Worm (Caenorhabditis elegans) whole organism, early embryonic: ENCODE measurements around the gene ZK402.1.
"Not testable (repeated sequence)": the region's sequence is repeated elsewhere in the genome, so short reads cannot be mapped to it uniquely, and the experiment has no call there.

ENCODE experiments used
- B0310.2 ChIP-seq: sonication (generic microtip); optimal IDR thresholded peaks from 2 replicates; lab custom pipeline; 2016; ENCODE audit warnings: mild to moderate bottlenecking, missing genetic modification characterization, missing compliant biosample characterization
- F13C5.2 ChIP-seq: sonication (generic microtip); optimal IDR thresholded peaks from 2 replicates; lab custom pipeline; 2017; ENCODE audit warnings: mild to moderate bottlenecking, missing genetic modification characterization, inconsistent platforms, missing compliant biosample characterization
- aly-1 ChIP-seq: sonication (generic microtip); optimal IDR thresholded peaks from 2 replicates; lab custom pipeline; 2016; ENCODE audit warnings: missing genetic modification characterization, missing compliant biosample characterization
- ama-1 ChIP-seq: fragments of 150-350 bp; optimal IDR thresholded peaks from 2 replicates; lab custom pipeline; 2014
- ceh-13 ChIP-seq: fragments of 200-800 bp; sonication (Bioruptor generic); optimal IDR thresholded peaks from 2 replicates; lab custom pipeline; 2018; ENCODE audit warnings: mild to moderate bottlenecking, missing genetic modification characterization, missing compliant biosample characterization
- ceh-36 ChIP-seq: sonication (generic microtip); optimal IDR thresholded peaks from 2 replicates; lab custom pipeline; 2016; ENCODE audit warnings: missing genetic modification characterization, inconsistent platforms, missing compliant biosample characterization
- ets-7 ChIP-seq: sonication (generic microtip); optimal IDR thresholded peaks from 2 replicates; lab custom pipeline; 2016; ENCODE audit warnings: missing genotype, missing genetic modification characterization, missing compliant biosample characterization
- flt-1 ChIP-seq: fragments of 200-800 bp; sonication (Bioruptor generic); IDR thresholded peaks from 2 replicates; pipeline ENCODE4 v1.3.6; 2022; ENCODE audit warnings: missing genetic modification characterization, missing compliant biosample characterization
- hmbx-1 ChIP-seq: sonication (generic microtip); optimal IDR thresholded peaks from 2 replicates; lab custom pipeline; 2016; ENCODE audit warnings: mild to moderate bottlenecking, missing genetic modification characterization, missing compliant biosample characterization
- hmg-4 ChIP-seq: fragments of 200-800 bp; sonication (Bioruptor generic); optimal IDR thresholded peaks from 2 replicates; lab custom pipeline; 2018; ENCODE audit warnings: mild to moderate bottlenecking, missing genetic modification characterization, missing compliant biosample characterization
- hnd-1 ChIP-seq: sonication (generic microtip); optimal IDR thresholded peaks from 2 replicates; lab custom pipeline; 2016; ENCODE audit warnings: missing genetic modification characterization, missing compliant biosample characterization
- pes-1 ChIP-seq: fragments of 200-800 bp; sonication (Bioruptor generic); IDR thresholded peaks from 2 replicates; pipeline ENCODE4 v1.3.6; 2022; ENCODE audit warnings: missing genetic modification reagents, missing genetic modification characterization, missing compliant biosample characterization
- scrt-1 ChIP-seq: fragments of 200-800 bp; sonication (Bioruptor generic); IDR thresholded peaks from 2 replicates; pipeline ENCODE4 v1.3.6; 2022; ENCODE audit warnings: missing genetic modification characterization, missing compliant biosample characterization
- sea-1 ChIP-seq: fragments of 200-800 bp; sonication (Bioruptor generic); conservative IDR thresholded peaks from 2 replicates; pipeline ENCODE4 v1.3.6; 2022; ENCODE audit warnings: missing genetic modification characterization, missing compliant biosample characterization
- tbx-11 ChIP-seq: fragments of 200-800 bp; sonication (Bioruptor generic); IDR thresholded peaks from 2 replicates; pipeline ENCODE4 v1.3.6; 2022; ENCODE audit warnings: missing genetic modification characterization, missing compliant biosample characterization
- tbx-37 ChIP-seq: fragments of 200-800 bp; sonication (Bioruptor generic); conservative IDR thresholded peaks from 2 replicates; pipeline ENCODE4 v1.3.6; 2022; ENCODE audit warnings: missing genetic modification reagents, missing genetic modification characterization, missing compliant biosample characterization
- tra-4 ChIP-seq: sonication (generic microtip); optimal IDR thresholded peaks from 2 replicates; lab custom pipeline; 2017; ENCODE audit warnings: missing genetic modification characterization, missing compliant biosample characterization

Gene ZK402.1

ce11 chrX:1420524-1420923 lies 16.5 kb downstream of the ZK402.1 start:
- TF ChIP-seq aly-1 (tag; lab: Kevin White, UChicago): no peak
- no peak for TF ChIP-seq flt-1

ce11 chrX:1424509-1424908 lies 20.4 kb downstream of the ZK402.1 start, which contains the start of gene F19G12.3:
Gene F19G12.3 (plus strand): TSS chrX:1424809.
- TF ChIP-seq ceh-36 (tag; lab: Kevin White, UChicago) (no peak), tbx-11 (GFP tag; lab: Robert Waterston, UW) (no peak), scrt-1 (no peak), B0310.2 (tag; lab: Kevin White, UChicago) (no peak), ets-7 (no peak), pes-1 (GFP tag; lab: Robert Waterston, UW) (no peak), aly-1 (tag; lab: Kevin White, UChicago) (no peak), hmg-4 (GFP tag; lab: Kevin White, UChicago) (no peak), tra-4 (no peak), tbx-37 (GFP tag; lab: Robert Waterston, UW) (no peak)

- TF ChIP-seq hnd-1 (tag; lab: Kevin White, UChicago): no peak
- no peak for TF ChIP-seq tbx-37 (GFP tag; lab: Robert Waterston, UW)
- no peak for TF ChIP-seq ama-1 (lab: Kevin White, UChicago)
- TF ChIP-seq hmg-4 (GFP tag; lab: Kevin White, UChicago): no peak
- TF ChIP-seq tra-4: no peak
Measured at ce11 chrX:1426425-1426824, 22.4 kb downstream of the ZK402.1 start, which contains the start of gene F19G12.11. Gene F19G12.11 (minus strand): TSS chrX:1426525.

ce11 chrX:1430707-1431106 lies 26.6 kb downstream of the ZK402.1 start, which contains the start of gene F19G12.1:
Gene F19G12.1 (plus strand): TSS chrX:1431007.
- not testable (repeated sequence) for TF ChIP-seq hmg-4 (GFP tag; lab: Kevin White, UChicago); F13C5.2 (tag; lab: Kevin White, UChicago); sea-1 (GFP tag; lab: Robert Waterston, UW)

- TF ChIP-seq scrt-1 (no peak), hmg-4 (GFP tag; lab: Kevin White, UChicago) (no peak), hmbx-1 (tag; lab: Kevin White, UChicago) (no peak), ceh-13 (GFP tag; lab: Kevin White, UChicago) (no peak), flt-1 (no peak), ama-1 (lab: Kevin White, UChicago) (no peak), F13C5.2 (tag; lab: Kevin White, UChicago) (no peak), B0310.2 (tag; lab: Kevin White, UChicago) (no peak), tbx-11 (GFP tag; lab: Robert Waterston, UW) (no peak), pes-1 (GFP tag; lab: Robert Waterston, UW) (no peak), tra-4 (no peak), hnd-1 (tag; lab: Kevin White, UChicago) (no peak)
Measured at ce11 chrX:1437097-1437496, 33.0 kb downstream of the ZK402.1 start.

ce11 chrX:1438925-1439324 lies 34.9 kb downstream of the ZK402.1 start:
- TF ChIP-seq B0310.2 (tag; lab: Kevin White, UChicago) (no peak), scrt-1 (no peak), aly-1 (tag; lab: Kevin White, UChicago) (no peak), ceh-36 (tag; lab: Kevin White, UChicago) (no peak), ama-1 (lab: Kevin White, UChicago) (no peak), sea-1 (GFP tag; lab: Robert Waterston, UW) (no peak), ceh-13 (GFP tag; lab: Kevin White, UChicago) (no peak), tbx-11 (GFP tag; lab: Robert Waterston, UW) (no peak), tra-4 (no peak), flt-1 (no peak), hmbx-1 (tag; lab: Kevin White, UChicago) (no peak), F13C5.2 (tag; lab: Kevin White, UChicago) (no peak), ets-7 (no peak), tbx-37 (GFP tag; lab: Robert Waterston, UW) (no peak), hnd-1 (tag; lab: Kevin White, UChicago) (no peak), pes-1 (GFP tag; lab: Robert Waterston, UW) (no peak), hmg-4 (GFP tag; lab: Kevin White, UChicago) (no peak)

- TF ChIP-seq tbx-11 (GFP tag; lab: Robert Waterston, UW): no peak
- no peak for TF ChIP-seq ama-1 (lab: Kevin White, UChicago)
- TF ChIP-seq F13C5.2 (tag; lab: Kevin White, UChicago): no peak
- no peak for TF ChIP-seq tra-4
- TF ChIP-seq hnd-1 (tag; lab: Kevin White, UChicago): no peak
- no peak for TF ChIP-seq hmg-4 (GFP tag; lab: Kevin White, UChicago)
- TF ChIP-seq B0310.2 (tag; lab: Kevin White, UChicago): no peak
- TF ChIP-seq sea-1 (GFP tag; lab: Robert Waterston, UW): no peak
Measured at ce11 chrX:1440161-1440560, 36.1 kb downstream of the ZK402.1 start, which contains the start of gene sedl-1. Gene sedl-1 (minus strand): TSS chrX:1440261.

ce11 chrX:1441602-1442183 lies 37.6 kb downstream of the ZK402.1 start:
- TF ChIP-seq ceh-36 (tag; lab: Kevin White, UChicago): no peak
- no peak for TF ChIP-seq scrt-1
- no peak for TF ChIP-seq tbx-11 (GFP tag; lab: Robert Waterston, UW)
- no peak for TF ChIP-seq F13C5.2 (tag; lab: Kevin White, UChicago)
- no peak for TF ChIP-seq aly-1 (tag; lab: Kevin White, UChicago)
- no peak for TF ChIP-seq hnd-1 (tag; lab: Kevin White, UChicago)
- TF ChIP-seq pes-1 (GFP tag; lab: Robert Waterston, UW): no peak
- TF ChIP-seq sea-1 (GFP tag; lab: Robert Waterston, UW): no peak
- no peak for TF ChIP-seq hmg-4 (GFP tag; lab: Kevin White, UChicago)
- TF ChIP-seq ets-7: no peak
- no peak for TF ChIP-seq B0310.2 (tag; lab: Kevin White, UChicago)
- TF ChIP-seq hmbx-1 (tag; lab: Kevin White, UChicago): no peak
- no peak for TF ChIP-seq ceh-13 (GFP tag; lab: Kevin White, UChicago)
- TF ChIP-seq tra-4: no peak
- TF ChIP-seq ama-1 (lab: Kevin White, UChicago): no peak
